Fruit fly (Drosophila melanogaster) whole organism, prepupa: ENCODE measurements around the gene Mnt.

Experiments used
- Blimp-1 ChIP-seq: fragments of 200-800 bp; sonication (Bioruptor generic); optimal IDR thresholded peaks from 3 replicates; lab custom pipeline; 2017; ENCODE audit warnings: missing biosample characterization, missing genetic modification characterization, mild to moderate bottlenecking, moderate library complexity, missing genetic modification reagents
- CG10631 ChIP-seq: fragments of 200-800 bp; sonication (Bioruptor generic); optimal IDR thresholded peaks from 2 replicates; lab custom pipeline; 2016; ENCODE audit warnings: missing biosample characterization, missing genetic modification characterization
- CG10669 ChIP-seq: fragments of 200-800 bp; sonication (Bioruptor generic); optimal IDR thresholded peaks from 3 replicates; lab custom pipeline; 2018; ENCODE audit warnings: missing biosample characterization, mild to moderate bottlenecking, missing genetic modification characterization, moderate library complexity
- CG11294 ChIP-seq: fragments of 200-800 bp; sonication (Bioruptor generic); IDR thresholded peaks from 2 replicates; pipeline ENCODE4 v1.3.6; 2022; ENCODE audit warnings: missing biosample characterization, missing genetic modification characterization
- CG11762 ChIP-seq: fragments of 200-800 bp; sonication (Bioruptor generic); optimal IDR thresholded peaks from 3 replicates; lab custom pipeline; 2016; ENCODE audit warnings: missing biosample characterization, missing genetic modification characterization; ENCODE audit not compliant: insufficient read depth
- CG11902 ChIP-seq: fragments of 200-800 bp; sonication (Bioruptor generic); optimal IDR thresholded peaks from 3 replicates; lab custom pipeline; 2016; ENCODE audit warnings: missing biosample characterization, missing genetic modification characterization
- CG15336 ChIP-seq: fragments of 200-800 bp; sonication (Bioruptor generic); IDR thresholded peaks from 2 replicates; pipeline ENCODE4 v1.3.6; 2022; ENCODE audit warnings: missing biosample characterization, missing genetic modification characterization
- CG3032 ChIP-seq: fragments of 200-800 bp; optimal IDR thresholded peaks from 2 replicates; lab custom pipeline; 2019; ENCODE audit warnings: missing biosample characterization, mild to moderate bottlenecking, missing genetic modification characterization, moderate library complexity
- CG32006 ChIP-seq: fragments of 200-800 bp; sonication (Bioruptor generic); optimal IDR thresholded peaks from 3 replicates; lab custom pipeline; 2017; ENCODE audit warnings: missing biosample characterization, mild to moderate bottlenecking, missing genetic modification characterization
- CG34406 ChIP-seq: fragments of 200-800 bp; sonication (Bioruptor generic); optimal IDR thresholded peaks from 3 replicates; lab custom pipeline; 2016; ENCODE audit warnings: missing biosample characterization, missing genetic modification characterization
- CG3919 ChIP-seq: fragments of 200-800 bp; sonication (Bioruptor generic); optimal IDR thresholded peaks from 3 replicates; lab custom pipeline; 2016; ENCODE audit warnings: missing biosample characterization, missing genetic modification characterization
- CG4318 ChIP-seq: fragments of 200-800 bp; sonication (Bioruptor generic); optimal IDR thresholded peaks from 3 replicates; lab custom pipeline; 2017; ENCODE audit warnings: missing biosample characterization, mild to moderate bottlenecking, missing genetic modification characterization
- CG6163 ChIP-seq: fragments of 200-800 bp; sonication (Bioruptor generic); IDR thresholded peaks from 3 replicates; pipeline ENCODE4 v1.3.6; 2022; ENCODE audit warnings: missing biosample characterization, missing genetic modification characterization
- CG6276 ChIP-seq: fragments of 200-800 bp; sonication (Bioruptor generic); optimal IDR thresholded peaks from 2 replicates; lab custom pipeline; 2017; ENCODE audit warnings: missing biosample characterization, mild to moderate bottlenecking, missing genetic modification characterization
- CG6808 ChIP-seq: fragments of 200-800 bp; sonication (Bioruptor generic); optimal IDR thresholded peaks from 3 replicates; lab custom pipeline; 2017; ENCODE audit warnings: missing biosample characterization, missing genetic modification characterization, mild to moderate bottlenecking, moderate library complexity, missing genetic modification reagents
- CG7368 ChIP-seq: fragments of 200-800 bp; sonication (Bioruptor generic); optimal IDR thresholded peaks from 3 replicates; lab custom pipeline; 2016; ENCODE audit warnings: missing biosample characterization, missing genetic modification characterization
- CG8119 ChIP-seq: fragments of 200-800 bp; sonication (Bioruptor generic); IDR thresholded peaks from 3 replicates; pipeline ENCODE4 v1.3.6; 2022; ENCODE audit warnings: missing biosample characterization, missing genetic modification characterization
- CG8319 ChIP-seq: fragments of 200-800 bp; sonication (Bioruptor generic); optimal IDR thresholded peaks from 3 replicates; lab custom pipeline; 2016; ENCODE audit warnings: missing biosample characterization, missing genetic modification characterization
- CG9139 ChIP-seq: fragments of 200-800 bp; sonication (Bioruptor generic); optimal IDR thresholded peaks from 3 replicates; lab custom pipeline; 2017; ENCODE audit warnings: missing biosample characterization, mild to moderate bottlenecking, missing genetic modification characterization
- Eip75B ChIP-seq: fragments of 200-800 bp; sonication (Bioruptor generic); optimal IDR thresholded peaks from 3 replicates; lab custom pipeline; 2016; ENCODE audit warnings: missing biosample characterization, missing genetic modification characterization
- Eip78C ChIP-seq: fragments of 200-800 bp; sonication (Bioruptor generic); peaks from one replicate; lab custom pipeline; 2016; ENCODE audit warnings: missing biosample characterization, missing genetic modification characterization
- Eip93F ChIP-seq: fragments of 200-800 bp; sonication (Bioruptor generic); optimal IDR thresholded peaks from 2 replicates; lab custom pipeline; 2016; ENCODE audit warnings: missing biosample characterization, mild to moderate bottlenecking, missing genetic modification characterization
- Ets21C ChIP-seq: fragments of 200-800 bp; sonication (Bioruptor generic); optimal IDR thresholded peaks from 3 replicates; lab custom pipeline; 2016; ENCODE audit warnings: missing biosample characterization, missing genetic modification characterization
- Hr38 ChIP-seq: sonication (Bioruptor generic); optimal IDR thresholded peaks from 2 replicates; lab custom pipeline; 2016; ENCODE audit warnings: missing biosample characterization, missing genetic modification characterization
- Hr39 ChIP-seq: fragments of 200-800 bp; sonication (Bioruptor generic); optimal IDR thresholded peaks from 2 replicates; lab custom pipeline; 2016; ENCODE audit warnings: missing biosample characterization, missing genetic modification characterization
- Hr4 ChIP-seq: fragments of 200-800 bp; sonication (Bioruptor generic); optimal IDR thresholded peaks from 3 replicates; lab custom pipeline; 2016; ENCODE audit warnings: missing biosample characterization, missing genetic modification characterization
- Met ChIP-seq: fragments of 200-800 bp; sonication (Bioruptor generic); optimal IDR thresholded peaks from 3 replicates; lab custom pipeline; 2016; ENCODE audit warnings: missing biosample characterization, missing genetic modification characterization
- OdsH ChIP-seq: fragments of 200-800 bp; sonication (Bioruptor generic); optimal IDR thresholded peaks from 3 replicates; lab custom pipeline; 2016; ENCODE audit warnings: missing biosample characterization, missing genetic modification characterization
- Sox102F ChIP-seq: fragments of 200-800 bp; sonication (Bioruptor generic); optimal IDR thresholded peaks from 2 replicates; lab custom pipeline; 2016; ENCODE audit warnings: missing biosample characterization, mild to moderate bottlenecking, missing genetic modification characterization
- Sox14 ChIP-seq: fragments of 200-800 bp; sonication (Bioruptor generic); optimal IDR thresholded peaks from 3 replicates; lab custom pipeline; 2016; ENCODE audit warnings: missing biosample characterization, missing genetic modification characterization
- Sox15 ChIP-seq: fragments of 200-800 bp; sonication (Bioruptor generic); optimal IDR thresholded peaks from 3 replicates; lab custom pipeline; 2016; ENCODE audit warnings: missing biosample characterization, missing genetic modification characterization
- achi ChIP-seq: fragments of 200-800 bp; sonication (Bioruptor generic); optimal IDR thresholded peaks from 3 replicates; lab custom pipeline; 2016; ENCODE audit warnings: missing biosample characterization, missing genetic modification characterization
- acj6 ChIP-seq: fragments of 200-800 bp; sonication (Bioruptor generic); optimal IDR thresholded peaks from 3 replicates; lab custom pipeline; 2016; ENCODE audit warnings: missing biosample characterization, missing genetic modification characterization
- cyc ChIP-seq: fragments of 200-800 bp; sonication (Bioruptor generic); optimal IDR thresholded peaks from 3 replicates; lab custom pipeline; 2016; ENCODE audit warnings: missing biosample characterization, missing genetic modification characterization
- dsx ChIP-seq: fragments of 200-800 bp; optimal IDR thresholded peaks from 3 replicates; lab custom pipeline; 2019; ENCODE audit warnings: missing biosample characterization, mild to moderate bottlenecking, missing genetic modification characterization, moderate library complexity; ENCODE audit not compliant: poor library complexity, severe bottlenecking
- eg ChIP-seq: fragments of 200-800 bp; sonication (Bioruptor generic); IDR thresholded peaks from 3 replicates; pipeline ENCODE4 v1.3.6; 2022; ENCODE audit warnings: missing biosample characterization, missing genetic modification characterization
- esn ChIP-seq: fragments of 200-800 bp; sonication (Bioruptor generic); optimal IDR thresholded peaks from 2 replicates; lab custom pipeline; 2016; ENCODE audit warnings: missing biosample characterization, mild to moderate bottlenecking, missing genetic modification characterization, moderate library complexity
- fd59A ChIP-seq: fragments of 200-800 bp; sonication (Bioruptor generic); optimal IDR thresholded peaks from 2 replicates; lab custom pipeline; 2017; ENCODE audit warnings: missing biosample characterization, mild to moderate bottlenecking, missing genetic modification characterization, missing genetic modification reagents
- fd85E ChIP-seq: fragments of 200-800 bp; sonication (Bioruptor generic); optimal IDR thresholded peaks from 3 replicates; lab custom pipeline; 2016; ENCODE audit warnings: missing biosample characterization, missing genetic modification characterization
- fkh ChIP-seq: fragments of 200-800 bp; sonication (Bioruptor generic); optimal IDR thresholded peaks from 3 replicates; lab custom pipeline; 2017; ENCODE audit warnings: missing biosample characterization, mild to moderate bottlenecking, missing genetic modification characterization, moderate library complexity
- lz ChIP-seq: fragments of 200-800 bp; sonication (Bioruptor generic); optimal IDR thresholded peaks from 3 replicates; lab custom pipeline; 2016; ENCODE audit warnings: missing biosample characterization, missing genetic modification characterization
- net ChIP-seq: fragments of 200-800 bp; sonication (Bioruptor generic); optimal IDR thresholded peaks from 3 replicates; lab custom pipeline; 2016; ENCODE audit warnings: missing biosample characterization, missing genetic modification characterization
- pdm3 ChIP-seq: fragments of 200-800 bp; sonication (Bioruptor generic); optimal IDR thresholded peaks from 3 replicates; lab custom pipeline; 2016; ENCODE audit warnings: missing biosample characterization, missing genetic modification characterization
- salr ChIP-seq, 2 experiments: fragments of 200-800 bp; sonication (Bioruptor generic); optimal IDR thresholded peaks; 3 replicates each; lab custom pipeline; 2016 to 2018; ENCODE audit warnings: missing biosample characterization in 2 of 2, missing genetic modification characterization in 2 of 2, mild to moderate bottlenecking in 1 of 2
- spab ChIP-seq: fragments of 200-800 bp; sonication (Bioruptor generic); optimal IDR thresholded peaks from 2 replicates; lab custom pipeline; 2017; ENCODE audit warnings: missing biosample characterization, mild to moderate bottlenecking, missing genetic modification characterization, missing genetic modification reagents
- svp ChIP-seq: fragments of 200-800 bp; sonication (Bioruptor generic); peaks from one replicate; lab custom pipeline; 2016; ENCODE audit warnings: missing biosample characterization, missing genetic modification characterization
- topi ChIP-seq: fragments of 200-800 bp; sonication (Bioruptor generic); optimal IDR thresholded peaks from 3 replicates; lab custom pipeline; 2016; ENCODE audit warnings: missing biosample characterization, missing genetic modification characterization
- vri ChIP-seq: fragments of 200-800 bp; sonication (Bioruptor generic); optimal IDR thresholded peaks from 3 replicates; lab custom pipeline; 2016; ENCODE audit warnings: missing biosample characterization, mild to moderate bottlenecking, missing genetic modification characterization

Mnt gene

dm6 chrX:3740319-3740718, 68.7 kb downstream of the Mnt start (continued):
- TF ChIP-seq lz (no peak), CG10669 (no peak), Ets21C (GFP tag; lab: Kevin White, UChicago) (no peak), CG34406 (GFP tag; lab: Kevin White, UChicago) (peak; percentile 38), CG32006 (peak; percentile 77), CG8119 (GFP tag; lab: Robert Waterston, UW) (peak; percentile 59; the same call in 2 of the 3 replicates), spab (GFP tag; lab: Kevin White, UChicago) (no peak), Eip75B (GFP tag; lab: Kevin White, UChicago) (peak; percentile 7), fd85E (GFP tag; lab: Kevin White, UChicago) (no peak), CG7368 (GFP tag; lab: Kevin White, UChicago) (no peak), CG8319 (GFP tag; lab: Kevin White, UChicago) (no peak), CG6163 (peak; percentile 15; the same call in 1 of the 3 replicates), topi (GFP tag; lab: Kevin White, UChicago) (peak; percentile 13), cyc (no peak), Sox102F (GFP tag; lab: Kevin White, UChicago) (no peak), net (no peak), CG11294 (no peak), achi (no peak), Blimp-1 (no peak), Sox15 (GFP tag; lab: Kevin White, UChicago) (no peak), CG9139 (GFP tag; lab: Kevin White, UChicago) (no peak), Hr39 (GFP tag; lab: Kevin White, UChicago) (no peak), dsx (no peak), CG11762 (GFP tag; lab: Kevin White, UChicago) (no peak), CG6276 (GFP tag; lab: Kevin White, UChicago) (peak; percentile 50), Sox14 (GFP tag; lab: Kevin White, UChicago) (peak; percentile 14), eg (GFP tag; lab: Robert Waterston, UW) (peak; percentile 74), svp (GFP tag; lab: Kevin White, UChicago) (no peak), salr (GFP tag; optimal IDR thresholded peaks at IDR 0.05; lab: Kevin White, UChicago) (no peak), CG10631 (GFP tag; lab: Kevin White, UChicago) (peak; percentile 28), Hr4 (GFP tag; lab: Kevin White, UChicago) (peak; percentile 78), vri (GFP tag; lab: Kevin White, UChicago) (no peak), CG6808 (no peak), pdm3 (GFP tag; lab: Kevin White, UChicago) (peak; percentile 6), Hr38 (GFP tag; lab: Kevin White, UChicago) (no peak), CG3919 (GFP tag; lab: Kevin White, UChicago) (no peak), Eip93F (no peak), CG15336 (GFP tag; lab: Robert Waterston, UW) (peak; percentile 62; the same call in 1 of the 2 replicates), OdsH (GFP tag; lab: Kevin White, UChicago) (no peak), fd59A (GFP tag; lab: Kevin White, UChicago) (no peak), fkh (GFP tag; lab: Kevin White, UChicago) (no peak)

dm6 chrX:3740725-3741440, 69.3 kb downstream of the Mnt start:
- TF ChIP-seq eg (GFP tag; lab: Robert Waterston, UW), result peak; percentile 68
- peak; percentile 33 for TF ChIP-seq cyc
- TF ChIP-seq esn (GFP tag; lab: Kevin White, UChicago), result peak; percentile 4
- peak; percentile 5 for TF ChIP-seq topi (GFP tag; lab: Kevin White, UChicago)
- peak; percentile 29 for TF ChIP-seq CG32006
- TF ChIP-seq Hr4 (GFP tag; lab: Kevin White, UChicago), result no peak
- TF ChIP-seq acj6, result no peak
- TF ChIP-seq OdsH (GFP tag; lab: Kevin White, UChicago), result peak; percentile 21
- peak; percentile 29 for TF ChIP-seq fd59A (GFP tag; lab: Kevin White, UChicago)
- TF ChIP-seq CG8319 (GFP tag; lab: Kevin White, UChicago), result no peak
- TF ChIP-seq CG3032, result peak; percentile 54
- no peak for TF ChIP-seq Blimp-1
- TF ChIP-seq Eip78C, result peak; percentile 55
- TF ChIP-seq lz, result no peak
- TF ChIP-seq Met (GFP tag; lab: Kevin White, UChicago), result no peak
- TF ChIP-seq CG11902, result no peak
- TF ChIP-seq Sox15 (GFP tag; lab: Kevin White, UChicago), result no peak
- peak in 1 of 2 experiments; percentile 55 for TF ChIP-seq salr (GFP tag; optimal IDR thresholded peaks at IDR 0.05; lab: Kevin White, UChicago)
- TF ChIP-seq Eip75B (GFP tag; lab: Kevin White, UChicago), result peak; percentile 36
- TF ChIP-seq CG4318 (GFP tag; lab: Kevin White, UChicago), result peak; percentile 14
- no peak for TF ChIP-seq CG11294
- peak; percentile 86 for TF ChIP-seq fkh (GFP tag; lab: Kevin White, UChicago)
- peak; percentile 16 for TF ChIP-seq Hr39 (GFP tag; lab: Kevin White, UChicago)
- TF ChIP-seq CG6808, result peak; percentile 76
- peak; percentile 35 for TF ChIP-seq spab (GFP tag; lab: Kevin White, UChicago)
- TF ChIP-seq net, result peak; percentile 44
